Worm (Caenorhabditis elegans) whole organism, mixed stage, embryonic: ENCODE results near the gene F54C8.1.

Experiments used
- M03D4.4 ChIP-seq: sonication (generic microtip); optimal IDR thresholded peaks from 2 replicates; lab custom pipeline; 2017; ENCODE audit warnings: mild to moderate bottlenecking, missing genetic modification characterization, missing compliant biosample characterization
- cnd-1 ChIP-seq: fragments of 200-800 bp; sonication (Bioruptor generic); optimal IDR thresholded peaks from 2 replicates; lab custom pipeline; 2018; ENCODE audit warnings: mild to moderate bottlenecking, missing genetic modification characterization, missing compliant biosample characterization
- nhr-237 ChIP-seq: fragments of 150-350 bp; optimal IDR thresholded peaks from 2 replicates; lab custom pipeline; 2014; ENCODE audit warnings: missing biosample characterization, missing genetic modification characterization
- nhr-28 ChIP-seq: fragments of 150-350 bp; optimal IDR thresholded peaks from 2 replicates; lab custom pipeline; 2014; ENCODE audit warnings: missing biosample characterization, missing genetic modification characterization
- pha-4 ChIP-seq: fragments of 150-350 bp; optimal IDR thresholded peaks from 2 replicates; lab custom pipeline; 2018; ENCODE audit warnings: missing biosample characterization, missing genetic modification reagents, missing genetic modification characterization
- snpc-4 ChIP-seq: fragments of 150-350 bp; optimal IDR thresholded peaks from 2 replicates; lab custom pipeline; 2014; ENCODE audit warnings: missing biosample characterization, missing genetic modification characterization
- unc-62 ChIP-seq: fragments of 150-350 bp; optimal IDR thresholded peaks from 2 replicates; lab custom pipeline; 2014; ENCODE audit warnings: missing biosample characterization, missing genetic modification reagents, missing genetic modification characterization

- no peak for TF ChIP-seq pha-4 (tag; lab: Kevin White, UChicago)
- no peak for TF ChIP-seq snpc-4 (tag; lab: Kevin White, UChicago)
- TF ChIP-seq M03D4.4: no peak
- no peak for TF ChIP-seq cnd-1 (tag; lab: Kevin White, UChicago)
- TF ChIP-seq unc-62 (GFP tag; lab: Kevin White, UChicago): no peak
- no peak for TF ChIP-seq nhr-28
- TF ChIP-seq nhr-237 (tag; lab: Kevin White, UChicago): no peak
Measured at ce11 chrIII:9439399-9439798, at the start of gene F54C8.1.
